Worm (Caenorhabditis elegans): ENCODE data around the gene ZK185.1.

ce11 chrIV:4551562-4551961 lies 3.2 kb downstream of the ZK185.1 start:
- TF ChIP-seq dpl-1 (GFP tag; optimal IDR thresholded peaks at IDR 0.05) (no peak), lin-13 (GFP tag; optimal IDR thresholded peaks at IDR 0.05) (no peak), elt-3 (tag; optimal IDR thresholded peaks at IDR 0.05) (no peak), ceh-88 (GFP tag; IDR thresholded peaks at IDR 0.05) (no peak), mef-2 (tag; optimal IDR thresholded peaks at IDR 0.05) (no peak), egl-27 (tag; optimal IDR thresholded peaks at IDR 0.05) (no peak), mep-1 (tag; optimal IDR thresholded peaks at IDR 0.05) (no peak), vab-15 (tag; optimal IDR thresholded peaks at IDR 0.05) (no peak), aly-2 (tag; optimal IDR thresholded peaks at IDR 0.05) (no peak), fkh-10 (GFP tag; optimal IDR thresholded peaks at IDR 0.05) (no peak), unc-130 (tag; optimal IDR thresholded peaks at IDR 0.05) (no peak)

Data from whole organism, L1 larva.